Fruit fly (Drosophila melanogaster) whole organism, embryonic: ENCODE measurements around the gene BthD.

Source experiments
- Atf-2 ChIP-seq: fragments of 200-800 bp; sonication (Bioruptor generic); optimal IDR thresholded peaks from 2 replicates; lab custom pipeline; 2016; ENCODE audit warnings: missing biosample characterization, missing genetic modification characterization
- CG11247 ChIP-seq: fragments of 200-800 bp; sonication (Bioruptor generic); IDR thresholded peaks from 2 replicates; pipeline ENCODE4 v1.3.6; 2022; ENCODE audit warnings: missing biosample characterization, missing genetic modification characterization
- CG11504 ChIP-seq: fragments of 200-800 bp; sonication (Bioruptor generic); optimal IDR thresholded peaks from 3 replicates; lab custom pipeline; 2019; ENCODE audit warnings: missing biosample characterization, mild to moderate bottlenecking, missing genetic modification characterization, moderate library complexity
- CG12744 ChIP-seq: fragments of 200-800 bp; sonication (Bioruptor generic); optimal IDR thresholded peaks from 2 replicates; lab custom pipeline; 2016; ENCODE audit warnings: missing biosample characterization, missing genetic modification characterization
- CG12769 ChIP-seq: fragments of 200-800 bp; sonication (Bioruptor generic); optimal IDR thresholded peaks from 2 replicates; lab custom pipeline; 2019; ENCODE audit warnings: missing biosample characterization, mild to moderate bottlenecking, missing genetic modification characterization, moderate library complexity
- CG14441 ChIP-seq: fragments of 200-800 bp; sonication (Bioruptor generic); IDR thresholded peaks from 2 replicates; pipeline ENCODE4 v1.3.6; 2022; ENCODE audit warnings: missing biosample characterization, missing genetic modification characterization
- CG14710 ChIP-seq: fragments of 200-800 bp; sonication (Bioruptor generic); optimal IDR thresholded peaks from 3 replicates; lab custom pipeline; 2019; ENCODE audit warnings: missing biosample characterization, mild to moderate bottlenecking, missing genetic modification characterization, moderate library complexity
- CG15011 ChIP-seq: fragments of 200-800 bp; sonication (Bioruptor generic); optimal IDR thresholded peaks from 3 replicates; lab custom pipeline; 2018; ENCODE audit warnings: missing biosample characterization, mild to moderate bottlenecking, missing genetic modification characterization
- CG17186 ChIP-seq: fragments of 200-800 bp; sonication (Bioruptor generic); optimal IDR thresholded peaks from 3 replicates; lab custom pipeline; 2017; ENCODE audit warnings: missing biosample characterization, missing genetic modification reagents, missing genetic modification characterization
- CG17328 ChIP-seq: fragments of 200-800 bp; sonication (Bioruptor generic); IDR thresholded peaks from 2 replicates; pipeline ENCODE4 v1.3.6; 2022; ENCODE audit warnings: missing biosample characterization, missing genetic modification characterization
- CG17829 ChIP-seq: fragments of 200-800 bp; optimal IDR thresholded peaks from 2 replicates; lab custom pipeline; 2019; ENCODE audit warnings: missing biosample characterization, mild to moderate bottlenecking, missing genetic modification characterization, moderate library complexity
- CG18262 ChIP-seq: fragments of 200-800 bp; optimal IDR thresholded peaks from 3 replicates; lab custom pipeline; 2019; ENCODE audit warnings: missing biosample characterization, mild to moderate bottlenecking, missing genetic modification characterization, moderate library complexity
- CG2202 ChIP-seq: fragments of 200-800 bp; sonication (Bioruptor generic); optimal IDR thresholded peaks from 2 replicates; lab custom pipeline; 2018; ENCODE audit warnings: missing biosample characterization, mild to moderate bottlenecking, missing genetic modification characterization
- CG34224 ChIP-seq: fragments of 200-800 bp; sonication (Bioruptor generic); IDR thresholded peaks from 3 replicates; pipeline ENCODE4 v1.3.6; 2022; ENCODE audit warnings: missing biosample characterization, missing genetic modification characterization; ENCODE audit not compliant: partially characterized antibody
- CG34376 ChIP-seq: fragments of 200-800 bp; sonication (Bioruptor generic); optimal IDR thresholded peaks from 2 replicates; lab custom pipeline; 2018; ENCODE audit warnings: missing biosample characterization, mild to moderate bottlenecking, missing genetic modification characterization
- CG6813 ChIP-seq: fragments of 200-800 bp; sonication (Bioruptor generic); optimal IDR thresholded peaks from 2 replicates; lab custom pipeline; 2017; ENCODE audit warnings: missing biosample characterization, missing genetic modification characterization, mild to moderate bottlenecking, moderate library complexity, missing genetic modification reagents
- CG7786 ChIP-seq: fragments of 200-800 bp; sonication (Bioruptor generic); optimal IDR thresholded peaks from 2 replicates; lab custom pipeline; 2016; ENCODE audit warnings: missing biosample characterization, missing genetic modification characterization
- CG7839 ChIP-seq: fragments of 200-800 bp; sonication (Bioruptor generic); optimal IDR thresholded peaks from 3 replicates; lab custom pipeline; 2018; ENCODE audit warnings: missing biosample characterization, mild to moderate bottlenecking, missing genetic modification characterization, moderate library complexity
- CG9609 ChIP-seq: fragments of 200-800 bp; sonication (Bioruptor generic); optimal IDR thresholded peaks from 3 replicates; lab custom pipeline; 2016; ENCODE audit warnings: missing biosample characterization, missing genetic modification characterization
- Camta ChIP-seq: fragments of 200-800 bp; sonication (Bioruptor generic); optimal IDR thresholded peaks from 2 replicates; lab custom pipeline; 2016; ENCODE audit warnings: missing biosample characterization, missing genetic modification characterization
- Chrac-16 ChIP-seq: fragments of 200-800 bp; sonication (Bioruptor generic); optimal IDR thresholded peaks from 3 replicates; lab custom pipeline; 2016; ENCODE audit warnings: missing biosample characterization, missing genetic modification characterization
- Dek ChIP-seq: fragments of 200-800 bp; sonication (Bioruptor generic); optimal IDR thresholded peaks from 3 replicates; lab custom pipeline; 2019; ENCODE audit warnings: missing biosample characterization, mild to moderate bottlenecking, missing genetic modification characterization, moderate library complexity
- Doc3 ChIP-seq: fragments of 200-800 bp; sonication (Bioruptor generic); IDR thresholded peaks from 3 replicates; pipeline ENCODE4 v1.3.6; 2022; ENCODE audit warnings: missing biosample characterization, missing genetic modification characterization; ENCODE audit not compliant: partially characterized antibody
- Dp ChIP-seq: fragments of 200-800 bp; sonication (Bioruptor generic); optimal IDR thresholded peaks from 2 replicates; lab custom pipeline; 2018; ENCODE audit warnings: missing biosample characterization, mild to moderate bottlenecking, missing genetic modification characterization, moderate library complexity
- Elba2 ChIP-seq: fragments of 200-800 bp; sonication (Bioruptor generic); optimal IDR thresholded peaks from 3 replicates; lab custom pipeline; 2016; ENCODE audit warnings: missing biosample characterization, missing genetic modification characterization
- Gsc ChIP-seq: fragments of 200-800 bp; sonication (Bioruptor generic); IDR thresholded peaks from 2 replicates; pipeline ENCODE4 v1.3.6; 2022; ENCODE audit warnings: missing biosample characterization, missing genetic modification characterization
- Mrtf ChIP-seq: fragments of 200-800 bp; sonication (Bioruptor generic); IDR thresholded peaks from 3 replicates; pipeline ENCODE4 v1.3.6; 2022; ENCODE audit warnings: missing biosample characterization, missing genetic modification characterization
- Optix ChIP-seq: fragments of 200-800 bp; sonication (Bioruptor generic); IDR thresholded peaks from 3 replicates; pipeline ENCODE4 v1.3.6; 2022; ENCODE audit warnings: missing biosample characterization, missing genetic modification characterization
- Poxn ChIP-seq: fragments of 200-800 bp; sonication (Bioruptor generic); IDR thresholded peaks from 2 replicates; pipeline ENCODE4 v1.3.6; 2022; ENCODE audit warnings: missing biosample characterization, missing genetic modification characterization
- Ravus ChIP-seq: fragments of 200-800 bp; sonication (Bioruptor generic); IDR thresholded peaks from 2 replicates; pipeline ENCODE4 v1.3.6; 2022; ENCODE audit warnings: missing biosample characterization, missing genetic modification characterization
- Rx ChIP-seq: fragments of 200-800 bp; sonication (Bioruptor generic); IDR thresholded peaks from 2 replicates; pipeline ENCODE4 v1.3.6; 2022; ENCODE audit warnings: missing biosample characterization, missing genetic modification characterization
- cas ChIP-seq: fragments of 200-800 bp; sonication (Bioruptor generic); IDR thresholded peaks from 2 replicates; pipeline ENCODE4 v1.3.6; 2022; ENCODE audit warnings: missing biosample characterization, missing genetic modification characterization
- ci ChIP-seq: fragments of 200-800 bp; sonication (Bioruptor generic); IDR thresholded peaks from 3 replicates; pipeline ENCODE4 v1.3.6; 2022; ENCODE audit warnings: missing biosample characterization, missing genetic modification characterization
- dimm ChIP-seq: fragments of 200-800 bp; sonication (Bioruptor generic); IDR thresholded peaks from 2 replicates; pipeline ENCODE4 v1.3.6; 2022; ENCODE audit warnings: missing biosample characterization, missing genetic modification characterization
- dmrt99B ChIP-seq: fragments of 200-800 bp; sonication (Bioruptor generic); optimal IDR thresholded peaks from 2 replicates; lab custom pipeline; 2018; ENCODE audit warnings: missing biosample characterization, mild to moderate bottlenecking, missing genetic modification characterization, moderate library complexity
- dysf ChIP-seq: fragments of 200-800 bp; sonication (Bioruptor generic); IDR thresholded peaks from 3 replicates; pipeline ENCODE4 v1.3.6; 2022; ENCODE audit warnings: missing biosample characterization, missing genetic modification characterization
- fd96Cb ChIP-seq: fragments of 200-800 bp; sonication (Bioruptor generic); optimal IDR thresholded peaks from 2 replicates; lab custom pipeline; 2018; ENCODE audit warnings: missing biosample characterization, mild to moderate bottlenecking, missing genetic modification characterization, moderate library complexity
- lab ChIP-seq: fragments of 200-800 bp; sonication (Bioruptor generic); optimal IDR thresholded peaks from 3 replicates; lab custom pipeline; 2017; ENCODE audit warnings: missing biosample characterization, missing genetic modification characterization, mild to moderate bottlenecking, moderate library complexity, missing genetic modification reagents
- lilli ChIP-seq: fragments of 200-800 bp; sonication (Bioruptor generic); optimal IDR thresholded peaks from 3 replicates; lab custom pipeline; 2016; ENCODE audit warnings: missing biosample characterization, missing genetic modification characterization
- lmd ChIP-seq: fragments of 200-800 bp; sonication (Bioruptor generic); IDR thresholded peaks from 2 replicates; pipeline ENCODE4 v1.3.6; 2022; ENCODE audit warnings: missing biosample characterization, missing genetic modification characterization
- odd ChIP-seq: fragments of 200-800 bp; sonication (Bioruptor generic); optimal IDR thresholded peaks from 2 replicates; lab custom pipeline; 2017; ENCODE audit warnings: missing biosample characterization, mild to moderate bottlenecking, missing genetic modification characterization
- p53 ChIP-seq: fragments of 200-800 bp; sonication (Bioruptor generic); optimal IDR thresholded peaks from 2 replicates; lab custom pipeline; 2016; ENCODE audit warnings: missing biosample characterization, missing genetic modification characterization
- pzg ChIP-seq: fragments of 200-800 bp; sonication (Bioruptor generic); optimal IDR thresholded peaks from 3 replicates; lab custom pipeline; 2018; ENCODE audit warnings: missing biosample characterization, mild to moderate bottlenecking, missing genetic modification characterization, moderate library complexity
- seq ChIP-seq: fragments of 200-800 bp; sonication (Bioruptor generic); IDR thresholded peaks from 2 replicates; pipeline ENCODE4 v1.3.6; 2022; ENCODE audit warnings: missing biosample characterization, missing genetic modification characterization
- slbo ChIP-seq: fragments of 200-800 bp; sonication (Bioruptor generic); IDR thresholded peaks from 2 replicates; pipeline ENCODE4 v1.3.6; 2022; ENCODE audit warnings: missing biosample characterization, missing genetic modification characterization
- stwl ChIP-seq: fragments of 200-800 bp; sonication (Bioruptor generic); optimal IDR thresholded peaks from 3 replicates; lab custom pipeline; 2018; ENCODE audit warnings: missing biosample characterization, mild to moderate bottlenecking, missing genetic modification characterization, moderate library complexity
- tgo ChIP-seq: fragments of 200-800 bp; sonication (Bioruptor generic); IDR thresholded peaks from 3 replicates; pipeline ENCODE4 v1.3.6; 2022; ENCODE audit warnings: missing biosample characterization, missing genetic modification characterization
- tna ChIP-seq: fragments of 200-800 bp; sonication (Bioruptor generic); IDR thresholded peaks from 2 replicates; pipeline ENCODE4 v1.3.6; 2022; ENCODE audit warnings: missing biosample characterization, missing genetic modification characterization; ENCODE audit not compliant: partially characterized antibody
- unpg ChIP-seq: fragments of 200-800 bp; sonication (Bioruptor generic); optimal IDR thresholded peaks from 3 replicates; lab custom pipeline; 2018; ENCODE audit warnings: missing biosample characterization, mild to moderate bottlenecking, missing genetic modification characterization, moderate library complexity
- zen ChIP-seq: fragments of 200-800 bp; sonication (Bioruptor generic); optimal IDR thresholded peaks from 3 replicates; lab custom pipeline; 2018; ENCODE audit warnings: missing biosample characterization, mild to moderate bottlenecking, missing genetic modification characterization, moderate library complexity

BthD gene

dm6 chrX:13630290-13630900 is 18.5 kb downstream of the BthD start (continued):
- TF ChIP-seq CG2202 (tag; lab: Kevin White, UChicago) (no peak), CG17328 (GFP tag; lab: Robert Waterston, UW) (0 out of 2 replicates have a peak, but pooled peaks have one; percentile 7), lilli (GFP tag; lab: Kevin White, UChicago) (peak; percentile 20), Rx (GFP tag; lab: Robert Waterston, UW) (no peak), tna (GFP tag; lab: Robert Waterston, UW) (no peak), CG7839 (tag; lab: Kevin White, UChicago) (peak; percentile 48), pzg (GFP tag; lab: Kevin White, UChicago) (no peak), CG34224 (GFP tag; lab: Robert Waterston, UW) (no peak), odd (GFP tag; lab: Kevin White, UChicago) (no peak), CG12744 (no peak), Atf-2 (GFP tag; lab: Kevin White, UChicago) (no peak), CG14441 (GFP tag; lab: Robert Waterston, UW) (no peak), Camta (peak; percentile 11), Poxn (GFP tag; lab: Robert Waterston, UW) (no peak), CG11247 (no peak), slbo (GFP tag; lab: Robert Waterston, UW) (peak; percentile 21; the same call in 1 of the 2 replicates), dysf (GFP tag; lab: Robert Waterston, UW) (0 out of 3 replicates have a peak, but pooled peaks have one; percentile 30), cas (GFP tag; lab: Robert Waterston, UW) (no peak), Chrac-16 (GFP tag; lab: Kevin White, UChicago) (peak; percentile 11), CG18262 (tag; lab: Kevin White, UChicago) (peak; percentile 26), CG12769 (no peak), Elba2 (no peak), zen (no peak), ci (GFP tag; lab: Robert Waterston, UW) (peak; percentile 53; the same call in 1 of the 3 replicates), CG17829 (tag; lab: Kevin White, UChicago) (peak; percentile 10), CG34376 (GFP tag; lab: Kevin White, UChicago) (no peak), dmrt99B (tag; lab: Kevin White, UChicago) (peak; percentile 45), Dp (no peak), p53 (GFP tag; lab: Kevin White, UChicago) (no peak), fd96Cb (tag; lab: Kevin White, UChicago) (peak; percentile 43), Doc3 (GFP tag; lab: Robert Waterston, UW) (no peak), dimm (no peak), CG9609 (GFP tag; lab: Kevin White, UChicago) (peak; percentile 15), CG17186 (GFP tag; lab: Kevin White, UChicago) (no peak), seq (GFP tag; lab: Robert Waterston, UW) (no peak), tgo (no peak), lmd (GFP tag; lab: Robert Waterston, UW) (peak; percentile 27; the same call in 1 of the 2 replicates), CG14710 (tag; lab: Kevin White, UChicago) (peak; percentile 22), CG11504 (tag; lab: Kevin White, UChicago) (peak; percentile 58), unpg (GFP tag; lab: Kevin White, UChicago) (peak; percentile 46), Dek (no peak), CG6813 (GFP tag; lab: Kevin White, UChicago) (no peak), stwl (tag; lab: Kevin White, UChicago) (no peak), lab (GFP tag; lab: Kevin White, UChicago) (peak; percentile 48), Optix (GFP tag; lab: Robert Waterston, UW) (no peak), Mrtf (GFP tag; lab: Robert Waterston, UW) (no peak), Gsc (GFP tag; lab: Robert Waterston, UW) (no peak), CG15011 (GFP tag; lab: Kevin White, UChicago) (no peak), Ravus (GFP tag; lab: Robert Waterston, UW) (no peak), CG7786 (peak; percentile 32)
